Fruit fly (Drosophila melanogaster) whole organism, embryonic: ENCODE results near the gene Osi21.

Source experiments
- Antp ChIP-seq: fragments of 200-800 bp; sonication (Bioruptor generic); optimal IDR thresholded peaks from 3 replicates; lab custom pipeline; 2016; ENCODE audit warnings: missing biosample characterization, missing genetic modification characterization
- Blimp-1 ChIP-seq: fragments of 200-800 bp; sonication (Bioruptor generic); optimal IDR thresholded peaks from 3 replicates; lab custom pipeline; 2018; ENCODE audit warnings: missing biosample characterization, missing genetic modification characterization, mild to moderate bottlenecking, moderate library complexity, missing genetic modification reagents
- BtbVII ChIP-seq: fragments of 200-800 bp; sonication (Bioruptor generic); optimal IDR thresholded peaks from 3 replicates; lab custom pipeline; 2017; ENCODE audit warnings: missing biosample characterization, mild to moderate bottlenecking, missing genetic modification characterization
- C15 ChIP-seq: fragments of 200-800 bp; sonication (Bioruptor generic); IDR thresholded peaks from 3 replicates; pipeline ENCODE4 v1.3.6; 2022; ENCODE audit warnings: missing biosample characterization, missing genetic modification characterization
- CG10274 ChIP-seq: fragments of 200-800 bp; sonication (Bioruptor generic); optimal IDR thresholded peaks from 3 replicates; lab custom pipeline; 2017; ENCODE audit warnings: missing biosample characterization, mild to moderate bottlenecking, missing genetic modification characterization
- CG10431 ChIP-seq: fragments of 200-800 bp; sonication (Bioruptor generic); optimal IDR thresholded peaks from 3 replicates; lab custom pipeline; 2018; ENCODE audit warnings: missing biosample characterization, mild to moderate bottlenecking, missing genetic modification characterization
- CG11398 ChIP-seq: fragments of 200-800 bp; sonication (Bioruptor generic); optimal IDR thresholded peaks from 2 replicates; lab custom pipeline; 2016; ENCODE audit warnings: missing biosample characterization, missing genetic modification characterization
- CG12769 ChIP-seq: fragments of 200-800 bp; sonication (Bioruptor generic); optimal IDR thresholded peaks from 2 replicates; lab custom pipeline; 2019; ENCODE audit warnings: missing biosample characterization, mild to moderate bottlenecking, missing genetic modification characterization, moderate library complexity
- CG14014 ChIP-seq: fragments of 200-800 bp; sonication (Bioruptor generic); IDR thresholded peaks from 2 replicates; pipeline ENCODE4 v1.3.6; 2022; ENCODE audit warnings: missing biosample characterization, missing genetic modification characterization
- CG15479 ChIP-seq: fragments of 200-800 bp; sonication (Bioruptor generic); optimal IDR thresholded peaks from 3 replicates; lab custom pipeline; 2019; ENCODE audit warnings: missing biosample characterization, mild to moderate bottlenecking, missing genetic modification characterization, moderate library complexity
- CG17385 ChIP-seq: fragments of 200-800 bp; sonication (Bioruptor generic); optimal IDR thresholded peaks from 3 replicates; lab custom pipeline; 2018; ENCODE audit warnings: missing biosample characterization, mild to moderate bottlenecking, missing genetic modification characterization
- CG18599 ChIP-seq: fragments of 200-800 bp; sonication (Bioruptor generic); optimal IDR thresholded peaks from 3 replicates; lab custom pipeline; 2017; ENCODE audit warnings: missing biosample characterization, missing genetic modification characterization, mild to moderate bottlenecking, moderate library complexity, missing genetic modification reagents
- CG2875 ChIP-seq: fragments of 200-800 bp; sonication (Bioruptor generic); optimal IDR thresholded peaks from 2 replicates; lab custom pipeline; 2017; ENCODE audit warnings: missing biosample characterization, mild to moderate bottlenecking, missing genetic modification characterization, missing genetic modification reagents
- CG3163 ChIP-seq: fragments of 200-800 bp; sonication (Bioruptor generic); optimal IDR thresholded peaks from 3 replicates; lab custom pipeline; 2016; ENCODE audit warnings: missing biosample characterization, missing genetic modification characterization
- CG4282 ChIP-seq: fragments of 200-800 bp; sonication (Bioruptor generic); optimal IDR thresholded peaks from 2 replicates; lab custom pipeline; 2016; ENCODE audit warnings: missing biosample characterization, missing genetic modification characterization
- CG6175 ChIP-seq: fragments of 200-800 bp; sonication (Bioruptor generic); IDR thresholded peaks from 3 replicates; pipeline ENCODE4 v1.3.6; 2022; ENCODE audit warnings: missing biosample characterization, missing genetic modification characterization
- CG7963 ChIP-seq: fragments of 200-800 bp; sonication (Bioruptor generic); IDR thresholded peaks from 3 replicates; pipeline ENCODE4 v1.3.6; 2022; ENCODE audit warnings: missing biosample characterization, missing genetic modification characterization; ENCODE audit not compliant: partially characterized antibody
- CG8089 ChIP-seq: fragments of 200-800 bp; sonication (Bioruptor generic); optimal IDR thresholded peaks from 3 replicates; lab custom pipeline; 2016; ENCODE audit warnings: missing biosample characterization, missing genetic modification characterization
- CG8765 ChIP-seq: fragments of 200-800 bp; sonication (Bioruptor generic); IDR thresholded peaks from 2 replicates; pipeline ENCODE4 v1.3.6; 2022; ENCODE audit warnings: missing biosample characterization, missing genetic modification characterization
- CG9215 ChIP-seq: fragments of 200-800 bp; sonication (Bioruptor generic); IDR thresholded peaks from 2 replicates; pipeline ENCODE4 v1.3.6; 2022; ENCODE audit warnings: missing biosample characterization, missing genetic modification characterization
- E2f1 ChIP-seq: fragments of 200-800 bp; sonication (Bioruptor generic); IDR thresholded peaks from 2 replicates; pipeline ENCODE4 v1.3.6; 2022; ENCODE audit warnings: missing biosample characterization, missing genetic modification characterization
- ERR ChIP-seq: fragments of 200-800 bp; sonication (Bioruptor generic); optimal IDR thresholded peaks from 2 replicates; lab custom pipeline; 2016; ENCODE audit warnings: missing biosample characterization, missing genetic modification characterization
- Rfx ChIP-seq: fragments of 200-800 bp; sonication (Bioruptor generic); IDR thresholded peaks from 2 replicates; pipeline ENCODE4 v1.3.6; 2022; ENCODE audit warnings: missing biosample characterization, missing genetic modification characterization
- Side ChIP-seq: fragments of 200-800 bp; sonication (Bioruptor generic); optimal IDR thresholded peaks from 2 replicates; lab custom pipeline; 2016; ENCODE audit warnings: missing biosample characterization, missing genetic modification characterization
- Sox100B ChIP-seq: fragments of 200-800 bp; sonication (Bioruptor generic); optimal IDR thresholded peaks from 3 replicates; lab custom pipeline; 2018; ENCODE audit warnings: missing biosample characterization, mild to moderate bottlenecking, missing genetic modification characterization
- Sry-β ChIP-seq: fragments of 200-800 bp; sonication (Bioruptor generic); optimal IDR thresholded peaks from 2 replicates; lab custom pipeline; 2018; ENCODE audit warnings: missing biosample characterization, mild to moderate bottlenecking, missing genetic modification characterization, moderate library complexity
- Usf ChIP-seq: fragments of 200-800 bp; sonication (Bioruptor generic); optimal IDR thresholded peaks from 2 replicates; lab custom pipeline; 2017; ENCODE audit warnings: missing genotype, missing biosample characterization, missing genetic modification characterization
- YL-1 ChIP-seq: fragments of 200-800 bp; sonication (Bioruptor generic); optimal IDR thresholded peaks from 3 replicates; lab custom pipeline; 2017; ENCODE audit warnings: missing biosample characterization, mild to moderate bottlenecking, missing genetic modification characterization
- ab ChIP-seq: fragments of 200-800 bp; sonication (Bioruptor generic); optimal IDR thresholded peaks from 2 replicates; lab custom pipeline; 2016; ENCODE audit warnings: missing biosample characterization, missing genetic modification characterization
- ac ChIP-seq: fragments of 200-800 bp; sonication (Bioruptor generic); optimal IDR thresholded peaks from 3 replicates; lab custom pipeline; 2017; ENCODE audit warnings: missing biosample characterization, mild to moderate bottlenecking, missing genetic modification characterization
- al ChIP-seq: fragments of 200-800 bp; sonication (Bioruptor generic); IDR thresholded peaks from 2 replicates; pipeline ENCODE4 v1.3.6; 2022; ENCODE audit warnings: missing biosample characterization, missing genetic modification characterization
- aop ChIP-seq: fragments of 200-800 bp; sonication (Bioruptor generic); IDR thresholded peaks from 2 replicates; pipeline ENCODE4 v1.3.6; 2022; ENCODE audit warnings: missing biosample characterization, missing genetic modification characterization
- ash1 ChIP-seq: fragments of 200-800 bp; sonication (Bioruptor generic); optimal IDR thresholded peaks from 2 replicates; lab custom pipeline; 2018; ENCODE audit warnings: missing biosample characterization, mild to moderate bottlenecking, missing genetic modification characterization
- bigmax ChIP-seq: fragments of 200-800 bp; sonication (Bioruptor generic); optimal IDR thresholded peaks from 2 replicates; lab custom pipeline; 2018; ENCODE audit warnings: missing biosample characterization, mild to moderate bottlenecking, missing genetic modification characterization
- bsh ChIP-seq, 2 experiments: fragments of 200-800 bp; sonication (Bioruptor generic); optimal IDR thresholded peaks; 2 replicates each; lab custom pipeline; 2017 to 2018; ENCODE audit warnings: mild to moderate bottlenecking in 2 of 2, missing biosample characterization in 2 of 2, missing genetic modification characterization in 2 of 2, moderate library complexity in 1 of 2
- cg ChIP-seq: fragments of 200-800 bp; sonication (Bioruptor generic); optimal IDR thresholded peaks from 3 replicates; lab custom pipeline; 2019; ENCODE audit warnings: missing biosample characterization, mild to moderate bottlenecking, missing genetic modification characterization, moderate library complexity
- da ChIP-seq: fragments of 200-800 bp; sonication (Bioruptor generic); optimal IDR thresholded peaks from 2 replicates; lab custom pipeline; 2016; ENCODE audit warnings: missing biosample characterization, missing genetic modification characterization
- dati ChIP-seq: fragments of 200-800 bp; sonication (Bioruptor generic); IDR thresholded peaks from 2 replicates; pipeline ENCODE4 v1.3.6; 2022; ENCODE audit warnings: missing biosample characterization, missing genetic modification characterization
- ftz-f1 ChIP-seq: fragments of 200-800 bp; sonication (Bioruptor generic); optimal IDR thresholded peaks from 2 replicates; lab custom pipeline; 2016; ENCODE audit warnings: missing biosample characterization, missing genetic modification characterization
- gem ChIP-seq: fragments of 200-800 bp; sonication (Bioruptor generic); optimal IDR thresholded peaks from 2 replicates; lab custom pipeline; 2019; ENCODE audit warnings: missing biosample characterization, mild to moderate bottlenecking, missing genetic modification characterization, moderate library complexity
- jumu ChIP-seq: fragments of 200-800 bp; sonication (Bioruptor generic); optimal IDR thresholded peaks from 3 replicates; lab custom pipeline; 2016; ENCODE audit warnings: missing biosample characterization, missing genetic modification characterization
- ken ChIP-seq: fragments of 200-800 bp; sonication (Bioruptor generic); IDR thresholded peaks from 3 replicates; pipeline ENCODE4 v1.3.6; 2022; ENCODE audit warnings: missing biosample characterization, missing genetic modification characterization
- lab ChIP-seq: fragments of 200-800 bp; sonication (Bioruptor generic); optimal IDR thresholded peaks from 3 replicates; lab custom pipeline; 2017; ENCODE audit warnings: missing biosample characterization, missing genetic modification characterization, mild to moderate bottlenecking, moderate library complexity, missing genetic modification reagents
- nmo ChIP-seq: fragments of 200-800 bp; sonication (Bioruptor generic); optimal IDR thresholded peaks from 2 replicates; lab custom pipeline; 2018; ENCODE audit warnings: missing biosample characterization, mild to moderate bottlenecking, missing genetic modification characterization, moderate library complexity
- peb ChIP-seq: fragments of 200-800 bp; sonication (Bioruptor generic); IDR thresholded peaks from 2 replicates; pipeline ENCODE4 v1.3.6; 2022; ENCODE audit warnings: missing biosample characterization, missing genetic modification characterization
- pros ChIP-seq: fragments of 200-800 bp; sonication (Bioruptor generic); optimal IDR thresholded peaks from 3 replicates; lab custom pipeline; 2019; ENCODE audit warnings: missing biosample characterization, mild to moderate bottlenecking, missing genetic modification characterization, moderate library complexity
- slou ChIP-seq: fragments of 200-800 bp; sonication (Bioruptor generic); optimal IDR thresholded peaks from 3 replicates; lab custom pipeline; 2016; ENCODE audit warnings: missing biosample characterization, missing genetic modification characterization
- tup ChIP-seq: fragments of 200-800 bp; sonication (Bioruptor generic); optimal IDR thresholded peaks from 2 replicates; lab custom pipeline; 2016; ENCODE audit warnings: missing biosample characterization, mild to moderate bottlenecking, missing genetic modification characterization, moderate library complexity
- unpg ChIP-seq: fragments of 200-800 bp; sonication (Bioruptor generic); optimal IDR thresholded peaks from 3 replicates; lab custom pipeline; 2018; ENCODE audit warnings: missing biosample characterization, mild to moderate bottlenecking, missing genetic modification characterization, moderate library complexity
- z ChIP-seq: fragments of 200-800 bp; sonication (Bioruptor generic); IDR thresholded peaks from 3 replicates; pipeline ENCODE4 v1.3.6; 2022; ENCODE audit warnings: missing biosample characterization, missing genetic modification characterization

Osi21 gene

DNA sequence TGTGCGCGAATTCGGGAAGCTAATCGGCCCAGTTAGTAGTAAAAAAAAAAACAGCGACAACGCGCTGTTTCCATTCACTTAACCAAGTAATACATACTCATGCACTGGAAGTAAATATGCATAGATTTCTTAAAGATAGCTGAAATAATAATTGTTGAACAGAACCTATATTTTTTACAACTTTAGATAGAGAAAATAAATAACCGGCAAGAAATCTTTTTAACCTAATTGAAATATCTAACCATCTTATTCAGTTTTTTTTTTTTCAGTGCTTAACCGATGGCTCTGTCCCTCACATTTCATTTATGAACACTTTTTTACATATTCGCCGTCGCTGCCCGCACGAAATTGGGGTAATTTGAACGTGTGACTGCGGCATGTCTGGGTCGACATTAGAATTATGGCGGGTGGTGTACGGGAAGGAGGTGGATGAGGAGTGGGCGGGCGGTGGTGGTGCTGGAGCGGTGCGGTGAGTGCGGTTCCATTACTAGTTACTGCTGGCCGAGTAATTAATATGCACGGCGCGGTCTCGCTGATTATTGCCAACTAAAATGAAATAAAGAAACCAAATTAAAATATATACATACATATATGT lies 46.3 kb upstream of the Osi21 start (continued):
- TF ChIP-seq CG10274 (GFP tag; lab: Kevin White, UChicago): no peak
- TF ChIP-seq Side (GFP tag; lab: Kevin White, UChicago): no peak
- TF ChIP-seq CG8089: peak; percentile 10
- no peak for TF ChIP-seq Usf (GFP tag; lab: Kevin White, UChicago)
- peak; percentile 31 for TF ChIP-seq lab (GFP tag; lab: Kevin White, UChicago)
- TF ChIP-seq CG7963 (GFP tag; lab: Robert Waterston, UW): no peak
- TF ChIP-seq E2f1: peak; percentile 39
- no peak for TF ChIP-seq CG10431 (GFP tag; lab: Kevin White, UChicago)
- TF ChIP-seq jumu (GFP tag; lab: Kevin White, UChicago): peak; percentile 3
- no peak for TF ChIP-seq tup (GFP tag; lab: Kevin White, UChicago)
- TF ChIP-seq Antp (GFP tag; lab: Kevin White, UChicago): no peak
- peak; percentile 76 for TF ChIP-seq unpg
- peak; percentile 36; the same call in 1 of the 2 replicates for TF ChIP-seq Rfx (GFP tag; lab: Robert Waterston, UW)
- TF ChIP-seq ab (GFP tag; lab: Kevin White, UChicago): no peak
- peak; percentile 28 for TF ChIP-seq CG18599 (GFP tag; lab: Kevin White, UChicago)
- peak; percentile 23 for TF ChIP-seq CG11398 (GFP tag; lab: Kevin White, UChicago)
- no peak for TF ChIP-seq CG6175 (GFP tag; lab: Robert Waterston, UW)
- no peak for TF ChIP-seq CG4282 (GFP tag; lab: Kevin White, UChicago)
- no peak for TF ChIP-seq CG9215 (GFP tag; lab: Robert Waterston, UW)
- TF ChIP-seq Sox100B: peak; percentile 29
- peak; percentile 82 for TF ChIP-seq gem (tag; lab: Kevin White, UChicago)
- peak; percentile 22 for TF ChIP-seq CG3163
- TF ChIP-seq ken (GFP tag; lab: Robert Waterston, UW): no peak
- no peak for TF ChIP-seq Sry-β
- no peak for TF ChIP-seq slou (GFP tag; lab: Kevin White, UChicago)
- TF ChIP-seq ash1 (GFP tag; lab: Kevin White, UChicago): no peak
- peak; percentile 59 for TF ChIP-seq nmo (GFP tag; lab: Kevin White, UChicago)
- no peak for TF ChIP-seq da (GFP tag; lab: Kevin White, UChicago)
- TF ChIP-seq CG15479 (GFP tag; lab: Kevin White, UChicago): no peak
- no peak for TF ChIP-seq YL-1 (GFP tag; lab: Kevin White, UChicago)
- no peak for TF ChIP-seq pros (GFP tag; lab: Kevin White, UChicago)
- TF ChIP-seq CG14014 (GFP tag; lab: Robert Waterston, UW): 0 out of 2 replicates have a peak, but pooled peaks have one; percentile 15
- TF ChIP-seq bigmax (GFP tag; lab: Kevin White, UChicago): no peak
- no peak for TF ChIP-seq cg (GFP tag; lab: Kevin White, UChicago)
- TF ChIP-seq bsh (GFP tag; optimal IDR thresholded peaks at IDR 0.05; lab: Kevin White, UChicago): peak in 1 of 2 experiments; percentile 72
- no peak for TF ChIP-seq C15
- TF ChIP-seq CG12769 (tag; lab: Kevin White, UChicago): peak; percentile 14
- peak; percentile 65 for TF ChIP-seq Blimp-1 (GFP tag; lab: Kevin White, UChicago)
- no peak for TF ChIP-seq ftz-f1
- TF ChIP-seq ac (GFP tag; lab: Kevin White, UChicago): no peak
- TF ChIP-seq aop (GFP tag; lab: Robert Waterston, UW): no peak
- TF ChIP-seq peb (GFP tag; lab: Robert Waterston, UW): no peak
- TF ChIP-seq z (GFP tag; lab: Robert Waterston, UW): no peak
- TF ChIP-seq al (GFP tag; lab: Robert Waterston, UW): 0 out of 2 replicates have a peak, but pooled peaks have one; percentile 12
- no peak for TF ChIP-seq BtbVII (GFP tag; lab: Kevin White, UChicago)
- TF ChIP-seq CG2875 (GFP tag; lab: Kevin White, UChicago): peak; percentile 46
- peak; percentile 34 for TF ChIP-seq CG17385 (GFP tag; lab: Kevin White, UChicago)
- no peak for TF ChIP-seq ERR (GFP tag; lab: Kevin White, UChicago)
- TF ChIP-seq dati: no peak
- no peak for TF ChIP-seq CG8765
